Worm (Caenorhabditis elegans) whole organism, L2 larva: Measurements from ENCODE around the gene atg-4.2.

Experiments
- F13H6.1 ChIP-seq: sonication (generic microtip); optimal IDR thresholded peaks from 2 replicates; lab custom pipeline; 2016; ENCODE audit warnings: missing genetic modification characterization, missing compliant biosample characterization
- lin-11 ChIP-seq: fragments of 150-350 bp; sonication (generic microtip); optimal IDR thresholded peaks from 2 replicates; lab custom pipeline; 2014; ENCODE audit warnings: missing biosample characterization, missing genetic modification characterization, inconsistent platforms, mixed read lengths
- lin-39 ChIP-seq: fragments of 150-350 bp; optimal IDR thresholded peaks from 2 replicates; lab custom pipeline; 2014; ENCODE audit warnings: missing biosample characterization, missing genetic modification reagents, missing genetic modification characterization
- nhr-11 ChIP-seq: fragments of 150-350 bp; optimal IDR thresholded peaks from 2 replicates; lab custom pipeline; 2014; ENCODE audit warnings: missing biosample characterization, missing genetic modification characterization
- nhr-12 ChIP-seq: fragments of 150-350 bp; optimal IDR thresholded peaks from 2 replicates; lab custom pipeline; 2014; ENCODE audit warnings: missing biosample characterization, missing genetic modification characterization
- nhr-23 ChIP-seq: fragments of 150-350 bp; optimal IDR thresholded peaks from 2 replicates; lab custom pipeline; 2014; ENCODE audit warnings: missing biosample characterization, missing genetic modification reagents, missing genetic modification characterization
- skn-1 ChIP-seq: sonication (generic microtip); optimal IDR thresholded peaks from 2 replicates; lab custom pipeline; 2017; ENCODE audit warnings: missing biosample characterization, missing genetic modification characterization
- sma-3 ChIP-seq: sonication (generic microtip); optimal IDR thresholded peaks from 2 replicates; lab custom pipeline; 2016; ENCODE audit warnings: missing genetic modification reagents, missing genetic modification characterization, missing compliant biosample characterization

- TF ChIP-seq F13H6.1 (tag; lab: Kevin White, UChicago) (no peak), nhr-23 (tag; lab: Kevin White, UChicago) (no peak), skn-1 (tag; lab: Kevin White, UChicago) (no peak), lin-39 (tag; lab: Kevin White, UChicago) (no peak), nhr-12 (no peak), sma-3 (GFP tag; lab: Kevin White, UChicago) (no peak), nhr-11 (no peak), lin-11 (no peak)
These were observed 48.6 kb downstream of the atg-4.2 start for ce11 chrIV:11716414-11716813.
